Fruit fly (Drosophila melanogaster) whole organism, prepupa: ENCODE results near the gene Sirt7.

Experiments used
- CG10631 ChIP-seq: fragments of 200-800 bp; sonication (Bioruptor generic); optimal IDR thresholded peaks from 2 replicates; lab custom pipeline; 2016; ENCODE audit warnings: missing biosample characterization, missing genetic modification characterization
- CG11294 ChIP-seq: fragments of 200-800 bp; sonication (Bioruptor generic); IDR thresholded peaks from 2 replicates; pipeline ENCODE4 v1.3.6; 2022; ENCODE audit warnings: missing biosample characterization, missing genetic modification characterization
- CG16779 ChIP-seq: fragments of 200-800 bp; sonication (Bioruptor generic); optimal IDR thresholded peaks from 3 replicates; lab custom pipeline; 2017; ENCODE audit warnings: missing biosample characterization, mild to moderate bottlenecking, missing genetic modification characterization
- CG3032 ChIP-seq: fragments of 200-800 bp; optimal IDR thresholded peaks from 2 replicates; lab custom pipeline; 2019; ENCODE audit warnings: missing biosample characterization, mild to moderate bottlenecking, missing genetic modification characterization, moderate library complexity
- CG34406 ChIP-seq: fragments of 200-800 bp; sonication (Bioruptor generic); optimal IDR thresholded peaks from 3 replicates; lab custom pipeline; 2016; ENCODE audit warnings: missing biosample characterization, missing genetic modification characterization
- CG4318 ChIP-seq: fragments of 200-800 bp; sonication (Bioruptor generic); optimal IDR thresholded peaks from 3 replicates; lab custom pipeline; 2017; ENCODE audit warnings: missing biosample characterization, mild to moderate bottlenecking, missing genetic modification characterization
- CG6792 ChIP-seq: fragments of 200-800 bp; sonication (Bioruptor generic); optimal IDR thresholded peaks from 3 replicates; lab custom pipeline; 2016; ENCODE audit warnings: missing biosample characterization, missing genetic modification characterization
- CG6808 ChIP-seq: fragments of 200-800 bp; sonication (Bioruptor generic); optimal IDR thresholded peaks from 3 replicates; lab custom pipeline; 2017; ENCODE audit warnings: missing biosample characterization, missing genetic modification characterization, mild to moderate bottlenecking, moderate library complexity, missing genetic modification reagents
- CG6854 ChIP-seq: fragments of 200-800 bp; sonication (Bioruptor generic); optimal IDR thresholded peaks from 2 replicates; lab custom pipeline; 2017; ENCODE audit warnings: missing biosample characterization, mild to moderate bottlenecking, missing genetic modification characterization
- CG8119 ChIP-seq: fragments of 200-800 bp; sonication (Bioruptor generic); IDR thresholded peaks from 3 replicates; pipeline ENCODE4 v1.3.6; 2022; ENCODE audit warnings: missing biosample characterization, missing genetic modification characterization
- CG8632 ChIP-seq: fragments of 200-800 bp; sonication (Bioruptor generic); optimal IDR thresholded peaks from 3 replicates; lab custom pipeline; 2016; ENCODE audit warnings: missing biosample characterization, missing genetic modification characterization
- CG9139 ChIP-seq: fragments of 200-800 bp; sonication (Bioruptor generic); optimal IDR thresholded peaks from 3 replicates; lab custom pipeline; 2017; ENCODE audit warnings: missing biosample characterization, mild to moderate bottlenecking, missing genetic modification characterization
- Eip78C ChIP-seq: fragments of 200-800 bp; sonication (Bioruptor generic); peaks from one replicate; lab custom pipeline; 2016; ENCODE audit warnings: missing biosample characterization, missing genetic modification characterization
- Ets21C ChIP-seq: fragments of 200-800 bp; sonication (Bioruptor generic); optimal IDR thresholded peaks from 3 replicates; lab custom pipeline; 2016; ENCODE audit warnings: missing biosample characterization, missing genetic modification characterization
- Ets96B ChIP-seq: fragments of 200-800 bp; optimal IDR thresholded peaks from 2 replicates; lab custom pipeline; 2019; ENCODE audit warnings: missing biosample characterization, mild to moderate bottlenecking, missing genetic modification characterization, moderate library complexity
- Gug ChIP-seq: fragments of 200-800 bp; sonication (Bioruptor generic); IDR thresholded peaks from 2 replicates; pipeline ENCODE4 v1.3.6; 2022; ENCODE audit warnings: missing biosample characterization, missing genetic modification characterization
- Hr38 ChIP-seq: sonication (Bioruptor generic); optimal IDR thresholded peaks from 2 replicates; lab custom pipeline; 2016; ENCODE audit warnings: missing biosample characterization, missing genetic modification characterization
- Hr39 ChIP-seq: fragments of 200-800 bp; sonication (Bioruptor generic); optimal IDR thresholded peaks from 2 replicates; lab custom pipeline; 2016; ENCODE audit warnings: missing biosample characterization, missing genetic modification characterization
- Hr4 ChIP-seq: fragments of 200-800 bp; sonication (Bioruptor generic); optimal IDR thresholded peaks from 3 replicates; lab custom pipeline; 2016; ENCODE audit warnings: missing biosample characterization, missing genetic modification characterization
- Met ChIP-seq: fragments of 200-800 bp; sonication (Bioruptor generic); optimal IDR thresholded peaks from 3 replicates; lab custom pipeline; 2016; ENCODE audit warnings: missing biosample characterization, missing genetic modification characterization
- OdsH ChIP-seq: fragments of 200-800 bp; sonication (Bioruptor generic); optimal IDR thresholded peaks from 3 replicates; lab custom pipeline; 2016; ENCODE audit warnings: missing biosample characterization, missing genetic modification characterization
- Smox ChIP-seq: fragments of 200-800 bp; sonication (Bioruptor generic); optimal IDR thresholded peaks from 3 replicates; lab custom pipeline; 2016; ENCODE audit warnings: missing biosample characterization, missing genetic modification characterization
- Sox102F ChIP-seq: fragments of 200-800 bp; sonication (Bioruptor generic); optimal IDR thresholded peaks from 2 replicates; lab custom pipeline; 2016; ENCODE audit warnings: missing biosample characterization, mild to moderate bottlenecking, missing genetic modification characterization
- Sox14 ChIP-seq: fragments of 200-800 bp; sonication (Bioruptor generic); optimal IDR thresholded peaks from 3 replicates; lab custom pipeline; 2016; ENCODE audit warnings: missing biosample characterization, missing genetic modification characterization
- achi ChIP-seq: fragments of 200-800 bp; sonication (Bioruptor generic); optimal IDR thresholded peaks from 3 replicates; lab custom pipeline; 2016; ENCODE audit warnings: missing biosample characterization, missing genetic modification characterization
- acj6 ChIP-seq: fragments of 200-800 bp; sonication (Bioruptor generic); optimal IDR thresholded peaks from 3 replicates; lab custom pipeline; 2016; ENCODE audit warnings: missing biosample characterization, missing genetic modification characterization
- dac ChIP-seq: fragments of 200-800 bp; sonication (Bioruptor generic); optimal IDR thresholded peaks from 2 replicates; lab custom pipeline; 2017; ENCODE audit warnings: missing biosample characterization, mild to moderate bottlenecking, missing genetic modification characterization
- dsx ChIP-seq: fragments of 200-800 bp; optimal IDR thresholded peaks from 3 replicates; lab custom pipeline; 2019; ENCODE audit warnings: missing biosample characterization, mild to moderate bottlenecking, missing genetic modification characterization, moderate library complexity; ENCODE audit not compliant: poor library complexity, severe bottlenecking
- eg ChIP-seq: fragments of 200-800 bp; sonication (Bioruptor generic); IDR thresholded peaks from 3 replicates; pipeline ENCODE4 v1.3.6; 2022; ENCODE audit warnings: missing biosample characterization, missing genetic modification characterization
- esn ChIP-seq: fragments of 200-800 bp; sonication (Bioruptor generic); optimal IDR thresholded peaks from 2 replicates; lab custom pipeline; 2016; ENCODE audit warnings: missing biosample characterization, mild to moderate bottlenecking, missing genetic modification characterization, moderate library complexity
- fd59A ChIP-seq: fragments of 200-800 bp; sonication (Bioruptor generic); optimal IDR thresholded peaks from 2 replicates; lab custom pipeline; 2017; ENCODE audit warnings: missing biosample characterization, mild to moderate bottlenecking, missing genetic modification characterization, missing genetic modification reagents
- fd85E ChIP-seq: fragments of 200-800 bp; sonication (Bioruptor generic); optimal IDR thresholded peaks from 3 replicates; lab custom pipeline; 2016; ENCODE audit warnings: missing biosample characterization, missing genetic modification characterization
- fkh ChIP-seq: fragments of 200-800 bp; sonication (Bioruptor generic); optimal IDR thresholded peaks from 3 replicates; lab custom pipeline; 2017; ENCODE audit warnings: missing biosample characterization, mild to moderate bottlenecking, missing genetic modification characterization, moderate library complexity
- lz ChIP-seq: fragments of 200-800 bp; sonication (Bioruptor generic); optimal IDR thresholded peaks from 3 replicates; lab custom pipeline; 2016; ENCODE audit warnings: missing biosample characterization, missing genetic modification characterization
- net ChIP-seq: fragments of 200-800 bp; sonication (Bioruptor generic); optimal IDR thresholded peaks from 3 replicates; lab custom pipeline; 2016; ENCODE audit warnings: missing biosample characterization, missing genetic modification characterization
- pdm3 ChIP-seq: fragments of 200-800 bp; sonication (Bioruptor generic); optimal IDR thresholded peaks from 3 replicates; lab custom pipeline; 2016; ENCODE audit warnings: missing biosample characterization, missing genetic modification characterization
- salr ChIP-seq, 2 experiments: fragments of 200-800 bp; sonication (Bioruptor generic); optimal IDR thresholded peaks; 3 replicates each; lab custom pipeline; 2016 to 2018; ENCODE audit warnings: missing biosample characterization in 2 of 2, missing genetic modification characterization in 2 of 2, mild to moderate bottlenecking in 1 of 2
- ss ChIP-seq, 2 experiments: fragments of 200-800 bp; sonication (Bioruptor generic); optimal IDR thresholded peaks; 2 replicates in 1 of 2; 3 replicates in 1 of 2; lab custom pipeline; 2017 to 2018; ENCODE audit warnings: mild to moderate bottlenecking in 2 of 2, missing biosample characterization in 2 of 2, missing genetic modification characterization in 2 of 2, moderate library complexity in 1 of 2
- svp ChIP-seq: fragments of 200-800 bp; sonication (Bioruptor generic); peaks from one replicate; lab custom pipeline; 2016; ENCODE audit warnings: missing biosample characterization, missing genetic modification characterization
- topi ChIP-seq: fragments of 200-800 bp; sonication (Bioruptor generic); optimal IDR thresholded peaks from 3 replicates; lab custom pipeline; 2016; ENCODE audit warnings: missing biosample characterization, missing genetic modification characterization
- vri ChIP-seq: fragments of 200-800 bp; sonication (Bioruptor generic); optimal IDR thresholded peaks from 3 replicates; lab custom pipeline; 2016; ENCODE audit warnings: missing biosample characterization, mild to moderate bottlenecking, missing genetic modification characterization

Gene Sirt7

DNA sequence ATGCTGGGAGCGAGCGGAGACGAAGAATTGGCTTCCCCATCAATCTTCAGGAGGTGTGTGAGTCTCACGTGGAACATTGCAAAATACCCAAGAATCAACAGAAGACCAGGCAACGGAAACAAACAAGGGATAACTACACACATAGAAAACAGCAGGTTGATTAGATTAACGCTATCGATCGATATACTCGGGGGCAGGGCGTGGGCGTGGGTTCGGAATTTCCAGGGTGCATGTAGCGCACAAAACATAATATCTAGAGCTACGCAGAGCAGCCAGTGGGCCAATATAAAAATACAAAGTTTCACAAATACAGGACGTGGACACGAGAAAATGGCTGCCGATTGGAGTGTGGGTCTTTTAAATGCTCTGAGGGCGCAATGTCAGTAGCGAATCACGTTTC is 3.7 kb downstream of the Sirt7 start:
- no peak for TF ChIP-seq acj6
- no peak for TF ChIP-seq vri (GFP tag; lab: Kevin White, UChicago)
- TF ChIP-seq salr (GFP tag; optimal IDR thresholded peaks at IDR 0.05; lab: Kevin White, UChicago) = no peak
- no peak for TF ChIP-seq CG6808 (GFP tag; lab: Kevin White, UChicago)
- TF ChIP-seq Gug = no peak
- no peak for TF ChIP-seq Sox14 (GFP tag; lab: Kevin White, UChicago)
- TF ChIP-seq Smox = no peak
- TF ChIP-seq pdm3 (GFP tag; lab: Kevin White, UChicago) = no peak
- no peak for TF ChIP-seq eg
- TF ChIP-seq, all 60 proteins: peak for 0

DNA sequence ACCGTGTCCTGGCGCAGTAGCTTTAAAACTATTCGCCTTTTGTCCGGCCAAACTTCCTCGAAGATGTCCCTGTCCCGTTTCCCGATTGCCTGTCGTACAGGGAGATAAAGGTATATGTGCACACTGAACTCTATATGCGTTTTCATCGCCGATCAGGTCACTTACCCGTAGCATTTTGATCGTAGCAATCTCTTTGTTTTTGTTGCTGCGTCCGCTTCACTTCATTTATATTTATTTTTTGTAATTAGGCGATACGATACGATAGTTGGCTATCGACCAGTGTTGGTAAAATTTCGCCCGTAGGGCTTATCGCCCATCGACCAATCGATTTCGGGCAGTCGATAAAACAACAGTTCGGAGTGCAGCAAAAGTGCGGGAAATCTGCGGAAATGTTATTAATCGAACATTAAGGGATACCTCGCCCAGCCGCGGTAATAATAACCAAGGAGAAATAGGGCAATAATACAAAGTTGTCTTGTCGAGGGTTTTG is 7.0 kb downstream of the Sirt7 start, which contains the start of the genes Cul5 and Bicra:
Cul5 (minus strand) TSS at position 259 of the 490 bp plus-strand sequence.
Bicra (plus strand) TSS at position 324 of the 490 bp plus-strand sequence.
- TF ChIP-seq CG8632 (GFP tag; lab: Kevin White, UChicago) (no peak), vri (GFP tag; lab: Kevin White, UChicago) (peak; percentile 45), Sox14 (GFP tag; lab: Kevin White, UChicago) (peak; percentile 61), CG10631 (GFP tag; lab: Kevin White, UChicago) (no peak), Hr39 (GFP tag; lab: Kevin White, UChicago) (no peak), CG9139 (GFP tag; lab: Kevin White, UChicago) (peak; percentile 53), fkh (GFP tag; lab: Kevin White, UChicago) (peak; percentile 43), svp (GFP tag; lab: Kevin White, UChicago) (peak; percentile 86), fd59A (GFP tag; lab: Kevin White, UChicago) (no peak), Ets96B (tag; lab: Kevin White, UChicago) (no peak), dac (GFP tag; lab: Kevin White, UChicago) (peak; percentile 27), pdm3 (GFP tag; lab: Kevin White, UChicago) (no peak), CG11294 (no peak; the same call in 1 of the 2 replicates), net (GFP tag; lab: Kevin White, UChicago) (no peak), CG6854 (peak; percentile 12), Hr4 (no peak), ss (GFP tag; optimal IDR thresholded peaks at IDR 0.05; lab: Kevin White, UChicago) (peak; percentile 39 to 54), CG3032 (tag; lab: Kevin White, UChicago) (no peak), topi (peak; percentile 14), esn (no peak), fd85E (GFP tag; lab: Kevin White, UChicago) (no peak), CG6792 (no peak), Ets21C (GFP tag; lab: Kevin White, UChicago) (no peak), Hr38 (GFP tag; lab: Kevin White, UChicago) (no peak), achi (GFP tag; lab: Kevin White, UChicago) (no peak), eg (no peak), dsx (GFP tag; lab: Kevin White, UChicago) (no peak), OdsH (no peak), Eip78C (GFP tag; lab: Kevin White, UChicago) (no peak), CG4318 (GFP tag; lab: Kevin White, UChicago) (no peak), Sox102F (no peak), Met (no peak), lz (no peak), CG34406 (GFP tag; lab: Kevin White, UChicago) (no peak), CG8119 (GFP tag; lab: Robert Waterston, UW) (no peak), CG16779 (tag; lab: Kevin White, UChicago) (peak; percentile 48)
